Worm (Caenorhabditis elegans): ENCODE data around the gene T07D3.9.

- TF ChIP-seq ahr-1 (tag; optimal IDR thresholded peaks at IDR 0.05) (no peak), fkh-10 (GFP tag; optimal IDR thresholded peaks at IDR 0.05) (no peak), syd-9 (tag; optimal IDR thresholded peaks at IDR 0.05) (no peak), ztf-16 (tag; optimal IDR thresholded peaks at IDR 0.05) (no peak)
Measured at ce11 chrII:909554-909953, 8.8 kb upstream of the T07D3.9 start, which contains the start of the genes fbxc-24 and fbxc-27.

Data from whole organism, late embryonic.